Fruit fly (Drosophila melanogaster) whole organism, pupa: ENCODE results near the gene Mvd.

ENCODE experiments used
- CG10348 ChIP-seq: fragments of 200-800 bp; sonication (Bioruptor generic); IDR thresholded peaks from 2 replicates; pipeline ENCODE4 v1.3.6; 2022; ENCODE audit warnings: missing biosample characterization, missing genetic modification characterization
- CG12605 ChIP-seq: fragments of 200-800 bp; sonication (Bioruptor generic); IDR thresholded peaks from 2 replicates; pipeline ENCODE4 v1.3.6; 2022; ENCODE audit warnings: missing biosample characterization, missing genetic modification characterization
- CG13204 ChIP-seq: fragments of 200-800 bp; sonication (Bioruptor generic); optimal IDR thresholded peaks from 2 replicates; lab custom pipeline; 2018; ENCODE audit warnings: missing biosample characterization, mild to moderate bottlenecking, missing genetic modification characterization, moderate library complexity
- CG14655 ChIP-seq: fragments of 200-800 bp; sonication (Bioruptor generic); optimal IDR thresholded peaks from 3 replicates; lab custom pipeline; 2017; ENCODE audit warnings: mild to moderate bottlenecking, missing biosample characterization, missing genetic modification reagents, missing genetic modification characterization
- CG15710 ChIP-seq: fragments of 200-800 bp; sonication (Bioruptor generic); optimal IDR thresholded peaks from 2 replicates; lab custom pipeline; 2018; ENCODE audit warnings: missing biosample characterization, mild to moderate bottlenecking, missing genetic modification characterization, moderate library complexity
- CG17806 ChIP-seq: fragments of 200-800 bp; sonication (Bioruptor generic); optimal IDR thresholded peaks from 2 replicates; lab custom pipeline; 2018; ENCODE audit warnings: missing biosample characterization, mild to moderate bottlenecking, missing genetic modification characterization, moderate library complexity
- CG32121 ChIP-seq: fragments of 200-800 bp; sonication (Bioruptor generic); IDR thresholded peaks from 2 replicates; pipeline ENCODE4 v1.3.6; 2022; ENCODE audit warnings: missing biosample characterization, missing genetic modification characterization
- CG34367 ChIP-seq: fragments of 200-800 bp; sonication (Bioruptor generic); optimal IDR thresholded peaks from 2 replicates; lab custom pipeline; 2018; ENCODE audit warnings: missing biosample characterization, mild to moderate bottlenecking, missing genetic modification characterization
- CG4496 ChIP-seq: fragments of 200-800 bp; sonication (Bioruptor generic); IDR thresholded peaks from 3 replicates; pipeline ENCODE4 v1.3.6; 2022; ENCODE audit warnings: missing biosample characterization, missing genetic modification characterization
- CG8159 ChIP-seq: fragments of 200-800 bp; sonication (Bioruptor generic); optimal IDR thresholded peaks from 3 replicates; lab custom pipeline; 2018; ENCODE audit warnings: missing biosample characterization, mild to moderate bottlenecking, missing genetic modification characterization, moderate library complexity
- CG8301 ChIP-seq: fragments of 200-800 bp; sonication (Bioruptor generic); optimal IDR thresholded peaks from 2 replicates; lab custom pipeline; 2018; ENCODE audit warnings: missing biosample characterization, mild to moderate bottlenecking, missing genetic modification characterization
- CG9948 ChIP-seq: fragments of 200-800 bp; sonication (Bioruptor generic); optimal IDR thresholded peaks from 2 replicates; lab custom pipeline; 2018; ENCODE audit warnings: missing biosample characterization, mild to moderate bottlenecking, missing genetic modification characterization, moderate library complexity
- D1 ChIP-seq: fragments of 200-800 bp; sonication (Bioruptor generic); optimal IDR thresholded peaks from 2 replicates; lab custom pipeline; 2018; ENCODE audit warnings: missing biosample characterization, mild to moderate bottlenecking, missing genetic modification characterization, moderate library complexity
- EcR ChIP-seq: fragments of 200-800 bp; sonication (Bioruptor generic); optimal IDR thresholded peaks from 3 replicates; lab custom pipeline; 2019; ENCODE audit warnings: missing biosample characterization, missing genetic modification characterization, mild to moderate bottlenecking, moderate library complexity, missing genetic modification reagents
- Ets98B ChIP-seq: fragments of 200-800 bp; sonication (Bioruptor generic); IDR thresholded peaks from 2 replicates; pipeline ENCODE4 v1.3.6; 2022; ENCODE audit warnings: missing biosample characterization, missing genetic modification characterization
- Pif1A ChIP-seq: fragments of 200-800 bp; sonication (Bioruptor generic); optimal IDR thresholded peaks from 3 replicates; lab custom pipeline; 2016; ENCODE audit warnings: missing biosample characterization, missing genetic modification characterization
- Pif1B ChIP-seq: fragments of 200-800 bp; sonication (Bioruptor generic); optimal IDR thresholded peaks from 3 replicates; lab custom pipeline; 2016; ENCODE audit warnings: missing biosample characterization, missing genetic modification characterization
- Snoo ChIP-seq: fragments of 200-800 bp; sonication (Bioruptor generic); optimal IDR thresholded peaks from 3 replicates; lab custom pipeline; 2017; ENCODE audit warnings: missing biosample characterization, mild to moderate bottlenecking, missing genetic modification characterization, inconsistent platforms
- fd96Ca ChIP-seq: fragments of 200-800 bp; sonication (Bioruptor generic); IDR thresholded peaks from 3 replicates; pipeline ENCODE4 v1.3.6; 2022; ENCODE audit warnings: missing biosample characterization, missing genetic modification characterization
- gl ChIP-seq: fragments of 200-800 bp; sonication (Bioruptor generic); optimal IDR thresholded peaks from 2 replicates; lab custom pipeline; 2018; ENCODE audit warnings: missing biosample characterization, mild to moderate bottlenecking, missing genetic modification characterization
- rn ChIP-seq: fragments of 200-800 bp; sonication (Bioruptor generic); IDR thresholded peaks from 2 replicates; pipeline ENCODE4 v1.3.6; 2022; ENCODE audit warnings: missing biosample characterization, missing genetic modification characterization

The Mvd gene

DNA sequence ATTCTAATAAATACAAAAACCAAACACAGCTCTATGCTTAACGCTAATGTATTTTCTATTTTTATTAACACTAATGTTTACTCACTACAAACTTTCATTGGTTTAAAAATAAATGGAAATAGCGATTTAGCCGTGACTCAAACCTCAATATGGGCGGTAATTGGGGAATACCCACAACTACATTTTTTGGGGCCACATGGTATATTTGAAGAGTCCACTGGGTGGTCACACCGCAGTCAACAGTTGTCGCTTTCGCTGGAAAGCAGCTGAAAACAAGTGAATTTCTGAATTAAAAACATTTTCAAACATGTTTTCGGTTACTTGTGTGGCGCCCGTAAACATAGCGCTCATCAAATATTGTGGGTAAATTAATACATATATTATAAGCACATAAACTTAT, at the start of gene Mvd:
TSS of gene Mvd (plus strand) at position 222 of the 400 bp plus-strand sequence.
- TF ChIP-seq CG14655 (GFP tag; lab: Kevin White, UChicago) (no peak), Pif1B (GFP tag; lab: Kevin White, UChicago) (no peak), CG15710 (tag; lab: Kevin White, UChicago) (no peak), Pif1A (GFP tag; lab: Kevin White, UChicago) (no peak), CG32121 (GFP tag; lab: Robert Waterston, UW) (no peak), Ets98B (GFP tag; lab: Robert Waterston, UW) (no peak), rn (no peak), CG8159 (tag; lab: Kevin White, UChicago) (no peak), CG13204 (no peak), CG12605 (GFP tag; lab: Robert Waterston, UW) (no peak), CG17806 (tag; lab: Kevin White, UChicago) (no peak), D1 (tag; lab: Kevin White, UChicago) (no peak)

DNA sequence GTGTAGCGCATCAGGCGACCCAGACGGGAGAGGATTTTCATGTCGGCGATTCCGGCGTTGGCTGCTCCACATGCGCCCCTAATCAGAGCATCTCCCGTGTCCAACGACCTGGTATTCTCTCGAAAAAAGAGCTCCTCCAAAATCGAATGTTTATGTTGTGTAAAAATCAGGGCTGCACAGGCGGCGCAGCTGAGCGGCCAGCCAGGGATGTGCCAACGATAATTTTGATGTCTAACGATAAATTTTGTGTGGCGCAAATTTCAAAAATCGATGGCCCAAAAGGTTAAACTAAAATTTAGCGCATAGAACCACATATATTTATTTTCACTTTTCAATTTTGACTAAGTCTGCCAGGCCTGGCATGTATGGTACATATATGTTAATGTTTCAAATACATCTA, 47.9 kb upstream of the Mvd start, which contains the start of gene CG9240:
TSS of gene CG9240 (minus strand) at position 213 of the 400 bp plus-strand sequence.
- TF ChIP-seq fd96Ca (GFP tag; lab: Robert Waterston, UW), result no peak
- no peak for TF ChIP-seq Snoo
- no peak for TF ChIP-seq CG32121 (GFP tag; lab: Robert Waterston, UW)
- TF ChIP-seq CG13204, result no peak
- TF ChIP-seq CG12605 (GFP tag; lab: Robert Waterston, UW), result no peak
- no peak for TF ChIP-seq rn
- TF ChIP-seq Pif1A (GFP tag; lab: Kevin White, UChicago), result no peak
- TF ChIP-seq gl (tag; lab: Kevin White, UChicago), result no peak
- no peak for TF ChIP-seq CG9948 (tag; lab: Kevin White, UChicago)

DNA sequence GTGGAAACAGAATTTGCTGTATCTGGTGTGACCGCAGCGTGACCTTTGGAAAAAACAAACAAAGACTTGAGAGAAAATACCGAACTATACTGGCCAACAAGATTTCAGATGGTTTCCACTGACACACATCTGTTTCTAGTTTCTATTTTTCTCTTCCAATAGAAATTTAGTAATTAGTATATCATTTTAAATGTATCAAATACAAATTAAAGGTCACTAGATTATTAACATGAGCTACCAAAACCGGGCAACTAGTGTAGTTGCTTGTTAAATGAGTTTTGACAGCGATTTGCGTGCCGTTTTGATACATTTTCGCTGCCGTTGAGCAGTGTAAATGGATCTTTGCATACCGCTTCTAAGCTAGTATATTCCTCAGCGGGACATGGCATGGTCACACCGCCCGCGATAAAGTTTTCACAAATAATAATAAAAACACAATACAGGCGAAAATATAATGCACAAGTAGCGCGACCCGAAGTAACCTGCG, 45.2 kb upstream of the Mvd start, which contains the start of the genes Pis and Hap40:
TSS of gene Pis (minus strand) at position 51 of the 487 bp plus-strand sequence.
TSS of gene Hap40 (plus strand) at position 406 of the 487 bp plus-strand sequence.
- TF ChIP-seq EcR (GFP tag; lab: Kevin White, UChicago) (peak; percentile 38), CG4496 (peak; percentile 68; the same call in 2 of the 3 replicates), Snoo (peak; percentile 59), gl (tag; lab: Kevin White, UChicago) (no peak), D1 (tag; lab: Kevin White, UChicago) (no peak), CG9948 (tag; lab: Kevin White, UChicago) (peak; percentile 68), CG32121 (GFP tag; lab: Robert Waterston, UW) (peak; percentile 57), CG13204 (no peak), CG8301 (peak; percentile 50), CG14655 (GFP tag; lab: Kevin White, UChicago) (no peak), CG17806 (tag; lab: Kevin White, UChicago) (peak; percentile 56), CG15710 (tag; lab: Kevin White, UChicago) (peak; percentile 72), CG12605 (GFP tag; lab: Robert Waterston, UW) (no peak), rn (no peak), fd96Ca (GFP tag; lab: Robert Waterston, UW) (peak; percentile 66; the same call in 2 of the 3 replicates), CG10348 (GFP tag; lab: Robert Waterston, UW) (peak; percentile 29; the same call in 1 of the 2 replicates), Pif1A (GFP tag; lab: Kevin White, UChicago) (no peak), Pif1B (GFP tag; lab: Kevin White, UChicago) (no peak), Ets98B (GFP tag; lab: Robert Waterston, UW) (peak; percentile 34; the same call in 1 of the 2 replicates), CG34367 (tag; lab: Kevin White, UChicago) (peak; percentile 61), CG8159 (tag; lab: Kevin White, UChicago) (peak; percentile 69)

DNA sequence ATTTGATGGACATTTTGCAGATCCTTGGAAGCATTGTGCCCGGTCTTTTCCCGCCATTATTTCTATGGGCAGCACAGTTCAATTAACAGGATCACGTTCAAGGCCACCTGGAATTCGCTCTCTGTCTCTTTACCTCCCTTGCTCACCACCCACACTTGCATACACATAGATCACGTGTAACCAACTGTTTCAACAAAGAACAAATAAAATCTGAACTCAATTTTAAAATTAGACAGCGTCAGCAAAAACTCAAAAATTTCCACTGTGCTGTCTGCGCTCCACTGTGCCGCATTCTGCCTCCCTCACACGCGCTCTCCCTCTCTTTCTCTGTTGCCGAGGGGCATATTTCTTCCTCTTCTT, 39.4 kb upstream of the Mvd start:
- TF ChIP-seq CG9948 (tag; lab: Kevin White, UChicago), result no peak
- TF ChIP-seq EcR (GFP tag; lab: Kevin White, UChicago), result no peak
- TF ChIP-seq gl (tag; lab: Kevin White, UChicago), result no peak
- TF ChIP-seq CG17806 (tag; lab: Kevin White, UChicago), result no peak
- TF ChIP-seq D1 (tag; lab: Kevin White, UChicago), result no peak
- TF ChIP-seq CG8159 (tag; lab: Kevin White, UChicago), result peak; percentile 2
- TF ChIP-seq Ets98B (GFP tag; lab: Robert Waterston, UW), result no peak; the same call in 1 of the 2 replicates
- TF ChIP-seq CG4496, result peak; percentile 31; the same call in 2 of the 3 replicates
- peak; percentile 0 for TF ChIP-seq CG15710 (tag; lab: Kevin White, UChicago)
- no peak for TF ChIP-seq CG13204
- TF ChIP-seq CG8301, result peak; percentile 8
- TF ChIP-seq CG32121 (GFP tag; lab: Robert Waterston, UW), result no peak
- TF ChIP-seq CG12605 (GFP tag; lab: Robert Waterston, UW), result no peak
- no peak for TF ChIP-seq Snoo
- TF ChIP-seq CG10348 (GFP tag; lab: Robert Waterston, UW), result no peak
- TF ChIP-seq CG34367 (tag; lab: Kevin White, UChicago), result no peak

DNA sequence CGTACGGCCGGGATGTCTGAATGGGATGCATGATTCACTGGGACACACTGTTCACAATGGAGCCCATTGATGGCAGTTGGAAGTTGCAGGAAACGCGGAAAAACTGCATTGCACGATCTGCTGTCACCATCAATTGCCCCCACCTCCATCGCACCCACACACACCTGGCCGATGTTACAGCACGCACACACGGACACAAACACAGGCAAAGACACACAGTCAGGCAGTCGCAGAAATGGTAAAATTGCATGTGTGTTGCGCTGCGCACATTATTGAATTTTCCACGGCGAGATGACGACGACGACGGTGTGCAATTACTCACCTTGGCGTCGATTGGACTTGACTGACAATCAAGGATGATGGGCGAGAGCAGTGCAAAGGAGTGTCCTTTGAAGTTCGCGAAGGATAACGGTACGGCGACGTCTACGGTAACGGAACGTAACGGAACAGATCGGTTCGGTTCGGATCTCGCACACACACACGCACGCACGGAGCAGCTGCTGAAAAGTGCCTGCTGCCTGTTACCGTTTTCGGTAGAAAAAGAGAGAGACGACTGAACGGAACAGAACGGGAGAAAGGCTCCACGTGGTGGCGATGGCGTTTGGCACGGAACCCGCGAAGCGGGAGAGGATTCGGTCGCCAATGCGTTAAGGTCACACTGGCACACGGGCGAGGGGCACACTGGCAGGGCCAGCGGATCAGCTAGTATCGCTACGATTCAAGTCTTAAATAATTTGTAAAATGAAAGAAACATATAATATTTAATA, 38.8 kb upstream of the Mvd start, which contains the start of the genes CG9281 and CG15601:
TSS of gene CG9281 (minus strand) at position 556 of the 767 bp plus-strand sequence.
TSS of gene CG15601 (plus strand) at position 664 of the 767 bp plus-strand sequence.
- no peak for TF ChIP-seq CG32121 (GFP tag; lab: Robert Waterston, UW)
- peak; percentile 21 for TF ChIP-seq Snoo
- peak; percentile 27; the same call in 1 of the 3 replicates for TF ChIP-seq CG4496
- TF ChIP-seq CG15710 (tag; lab: Kevin White, UChicago), result no peak
- no peak for TF ChIP-seq CG8159 (tag; lab: Kevin White, UChicago)
- TF ChIP-seq CG9948 (tag; lab: Kevin White, UChicago), result no peak
- TF ChIP-seq Pif1A (GFP tag; lab: Kevin White, UChicago), result no peak
- no peak for TF ChIP-seq fd96Ca (GFP tag; lab: Robert Waterston, UW)
- no peak for TF ChIP-seq CG34367 (tag; lab: Kevin White, UChicago)
